Worm (Caenorhabditis elegans) whole organism, L4/young adult: ENCODE results near the gene F07C6.2.

ENCODE experiments used
- W03F9.2 ChIP-seq: fragments of 150-350 bp; optimal IDR thresholded peaks from 2 replicates; lab custom pipeline; 2014; ENCODE audit warnings: missing biosample characterization, missing genetic modification characterization
- dao-5 ChIP-seq: sonication (generic microtip); optimal IDR thresholded peaks from 2 replicates; lab custom pipeline; 2016; ENCODE audit warnings: missing genotype, missing genetic modification characterization, moderate library complexity, missing compliant biosample characterization
- him-1 ChIP-seq: sonication (generic microtip); optimal IDR thresholded peaks from 2 replicates; lab custom pipeline; 2016; ENCODE audit warnings: missing genotype, missing genetic modification reagents, missing genetic modification characterization, missing compliant biosample characterization

- no peak for TF ChIP-seq W03F9.2 (tag; lab: Kevin White, UChicago)
- TF ChIP-seq him-1 (tag; lab: Kevin White, UChicago), result no peak
- no peak for TF ChIP-seq dao-5
Measured at ce11 chrIV:12754170-12754569, 36.8 kb upstream of the F07C6.2 start.
